Worm (Caenorhabditis elegans) whole organism, L2 larva: ENCODE measurements around the gene F08H9.3.

Experiments used
- blmp-1 ChIP-seq: sonication (generic microtip); optimal IDR thresholded peaks from 2 replicates; lab custom pipeline; 2017; ENCODE audit warnings: missing genetic modification characterization, mild to moderate bottlenecking, missing compliant biosample characterization, antibody characterized with exemption, moderate library complexity; ENCODE audit not compliant: insufficient read depth
- ceh-82 ChIP-seq: fragments of 150-350 bp; optimal IDR thresholded peaks from 2 replicates; lab custom pipeline; 2014; ENCODE audit warnings: missing biosample characterization, missing genetic modification characterization
- lin-13 ChIP-seq: fragments of 150-350 bp; optimal IDR thresholded peaks from 2 replicates; lab custom pipeline; 2014; ENCODE audit warnings: missing biosample characterization, missing genetic modification reagents, missing genetic modification characterization
- nhr-77 ChIP-seq: fragments of 150-350 bp; optimal IDR thresholded peaks from 2 replicates; lab custom pipeline; 2014; ENCODE audit warnings: missing biosample characterization, missing genetic modification characterization

- TF ChIP-seq ceh-82, result no peak
- no peak for TF ChIP-seq nhr-77 (tag; lab: Kevin White, UChicago)
- no peak for TF ChIP-seq blmp-1 (tag; lab: Kevin White, UChicago)
- no peak for TF ChIP-seq lin-13 (GFP tag; lab: Kevin White, UChicago)
Observed at ce11 chrV:14478979-14479378, 15.8 kb upstream of the F08H9.3 start, which contains the start of gene clec-55.
